Fruit fly (Drosophila melanogaster) whole organism, prepupa: ENCODE results near the gene Cdc6.

Experiments used
- Blimp-1 ChIP-seq: fragments of 200-800 bp; sonication (Bioruptor generic); optimal IDR thresholded peaks from 3 replicates; lab custom pipeline; 2017; ENCODE audit warnings: missing biosample characterization, missing genetic modification characterization, mild to moderate bottlenecking, moderate library complexity, missing genetic modification reagents
- CG10631 ChIP-seq: fragments of 200-800 bp; sonication (Bioruptor generic); optimal IDR thresholded peaks from 2 replicates; lab custom pipeline; 2016; ENCODE audit warnings: missing biosample characterization, missing genetic modification characterization
- CG10669 ChIP-seq: fragments of 200-800 bp; sonication (Bioruptor generic); optimal IDR thresholded peaks from 3 replicates; lab custom pipeline; 2018; ENCODE audit warnings: missing biosample characterization, mild to moderate bottlenecking, missing genetic modification characterization, moderate library complexity
- CG11762 ChIP-seq: fragments of 200-800 bp; sonication (Bioruptor generic); optimal IDR thresholded peaks from 3 replicates; lab custom pipeline; 2016; ENCODE audit warnings: missing biosample characterization, missing genetic modification characterization; ENCODE audit not compliant: insufficient read depth
- CG11902 ChIP-seq: fragments of 200-800 bp; sonication (Bioruptor generic); optimal IDR thresholded peaks from 3 replicates; lab custom pipeline; 2016; ENCODE audit warnings: missing biosample characterization, missing genetic modification characterization
- CG15336 ChIP-seq: fragments of 200-800 bp; sonication (Bioruptor generic); IDR thresholded peaks from 2 replicates; pipeline ENCODE4 v1.3.6; 2022; ENCODE audit warnings: missing biosample characterization, missing genetic modification characterization
- CG1621 ChIP-seq: fragments of 200-800 bp; sonication (Bioruptor generic); optimal IDR thresholded peaks from 3 replicates; lab custom pipeline; 2018; ENCODE audit warnings: missing biosample characterization, mild to moderate bottlenecking, missing genetic modification characterization
- CG16779 ChIP-seq: fragments of 200-800 bp; sonication (Bioruptor generic); optimal IDR thresholded peaks from 3 replicates; lab custom pipeline; 2017; ENCODE audit warnings: missing biosample characterization, mild to moderate bottlenecking, missing genetic modification characterization
- CG31627 ChIP-seq: fragments of 200-800 bp; sonication (Bioruptor generic); optimal IDR thresholded peaks from 3 replicates; lab custom pipeline; 2016; ENCODE audit warnings: missing biosample characterization, missing genetic modification characterization
- CG32006 ChIP-seq: fragments of 200-800 bp; sonication (Bioruptor generic); optimal IDR thresholded peaks from 3 replicates; lab custom pipeline; 2017; ENCODE audit warnings: missing biosample characterization, mild to moderate bottlenecking, missing genetic modification characterization
- CG34406 ChIP-seq: fragments of 200-800 bp; sonication (Bioruptor generic); optimal IDR thresholded peaks from 3 replicates; lab custom pipeline; 2016; ENCODE audit warnings: missing biosample characterization, missing genetic modification characterization
- CG3919 ChIP-seq: fragments of 200-800 bp; sonication (Bioruptor generic); optimal IDR thresholded peaks from 3 replicates; lab custom pipeline; 2016; ENCODE audit warnings: missing biosample characterization, missing genetic modification characterization
- CG4318 ChIP-seq: fragments of 200-800 bp; sonication (Bioruptor generic); optimal IDR thresholded peaks from 3 replicates; lab custom pipeline; 2017; ENCODE audit warnings: missing biosample characterization, mild to moderate bottlenecking, missing genetic modification characterization
- CG6792 ChIP-seq: fragments of 200-800 bp; sonication (Bioruptor generic); optimal IDR thresholded peaks from 3 replicates; lab custom pipeline; 2016; ENCODE audit warnings: missing biosample characterization, missing genetic modification characterization
- CG6808 ChIP-seq: fragments of 200-800 bp; sonication (Bioruptor generic); optimal IDR thresholded peaks from 3 replicates; lab custom pipeline; 2017; ENCODE audit warnings: missing biosample characterization, missing genetic modification characterization, mild to moderate bottlenecking, moderate library complexity, missing genetic modification reagents
- CG7368 ChIP-seq: fragments of 200-800 bp; sonication (Bioruptor generic); optimal IDR thresholded peaks from 3 replicates; lab custom pipeline; 2016; ENCODE audit warnings: missing biosample characterization, missing genetic modification characterization
- CG8119 ChIP-seq: fragments of 200-800 bp; sonication (Bioruptor generic); IDR thresholded peaks from 3 replicates; pipeline ENCODE4 v1.3.6; 2022; ENCODE audit warnings: missing biosample characterization, missing genetic modification characterization
- CG8319 ChIP-seq: fragments of 200-800 bp; sonication (Bioruptor generic); optimal IDR thresholded peaks from 3 replicates; lab custom pipeline; 2016; ENCODE audit warnings: missing biosample characterization, missing genetic modification characterization
- CG8632 ChIP-seq: fragments of 200-800 bp; sonication (Bioruptor generic); optimal IDR thresholded peaks from 3 replicates; lab custom pipeline; 2016; ENCODE audit warnings: missing biosample characterization, missing genetic modification characterization
- Eip78C ChIP-seq: fragments of 200-800 bp; sonication (Bioruptor generic); peaks from one replicate; lab custom pipeline; 2016; ENCODE audit warnings: missing biosample characterization, missing genetic modification characterization
- Eip93F ChIP-seq: fragments of 200-800 bp; sonication (Bioruptor generic); optimal IDR thresholded peaks from 2 replicates; lab custom pipeline; 2016; ENCODE audit warnings: missing biosample characterization, mild to moderate bottlenecking, missing genetic modification characterization
- Ets21C ChIP-seq: fragments of 200-800 bp; sonication (Bioruptor generic); optimal IDR thresholded peaks from 3 replicates; lab custom pipeline; 2016; ENCODE audit warnings: missing biosample characterization, missing genetic modification characterization
- Ets96B ChIP-seq: fragments of 200-800 bp; optimal IDR thresholded peaks from 2 replicates; lab custom pipeline; 2019; ENCODE audit warnings: missing biosample characterization, mild to moderate bottlenecking, missing genetic modification characterization, moderate library complexity
- Gug ChIP-seq: fragments of 200-800 bp; sonication (Bioruptor generic); IDR thresholded peaks from 2 replicates; pipeline ENCODE4 v1.3.6; 2022; ENCODE audit warnings: missing biosample characterization, missing genetic modification characterization
- Hr38 ChIP-seq: sonication (Bioruptor generic); optimal IDR thresholded peaks from 2 replicates; lab custom pipeline; 2016; ENCODE audit warnings: missing biosample characterization, missing genetic modification characterization
- Hr39 ChIP-seq: fragments of 200-800 bp; sonication (Bioruptor generic); optimal IDR thresholded peaks from 2 replicates; lab custom pipeline; 2016; ENCODE audit warnings: missing biosample characterization, missing genetic modification characterization
- Hr4 ChIP-seq: fragments of 200-800 bp; sonication (Bioruptor generic); optimal IDR thresholded peaks from 3 replicates; lab custom pipeline; 2016; ENCODE audit warnings: missing biosample characterization, missing genetic modification characterization
- Lpt ChIP-seq: fragments of 200-800 bp; sonication (Bioruptor generic); optimal IDR thresholded peaks from 3 replicates; lab custom pipeline; 2016; ENCODE audit warnings: missing biosample characterization, missing genetic modification characterization
- OdsH ChIP-seq: fragments of 200-800 bp; sonication (Bioruptor generic); optimal IDR thresholded peaks from 3 replicates; lab custom pipeline; 2016; ENCODE audit warnings: missing biosample characterization, missing genetic modification characterization
- Smox ChIP-seq: fragments of 200-800 bp; sonication (Bioruptor generic); optimal IDR thresholded peaks from 3 replicates; lab custom pipeline; 2016; ENCODE audit warnings: missing biosample characterization, missing genetic modification characterization
- Sox102F ChIP-seq: fragments of 200-800 bp; sonication (Bioruptor generic); optimal IDR thresholded peaks from 2 replicates; lab custom pipeline; 2016; ENCODE audit warnings: missing biosample characterization, mild to moderate bottlenecking, missing genetic modification characterization
- Sox14 ChIP-seq: fragments of 200-800 bp; sonication (Bioruptor generic); optimal IDR thresholded peaks from 3 replicates; lab custom pipeline; 2016; ENCODE audit warnings: missing biosample characterization, missing genetic modification characterization
- Sox15 ChIP-seq: fragments of 200-800 bp; sonication (Bioruptor generic); optimal IDR thresholded peaks from 3 replicates; lab custom pipeline; 2016; ENCODE audit warnings: missing biosample characterization, missing genetic modification characterization
- achi ChIP-seq: fragments of 200-800 bp; sonication (Bioruptor generic); optimal IDR thresholded peaks from 3 replicates; lab custom pipeline; 2016; ENCODE audit warnings: missing biosample characterization, missing genetic modification characterization
- acj6 ChIP-seq: fragments of 200-800 bp; sonication (Bioruptor generic); optimal IDR thresholded peaks from 3 replicates; lab custom pipeline; 2016; ENCODE audit warnings: missing biosample characterization, missing genetic modification characterization
- cyc ChIP-seq: fragments of 200-800 bp; sonication (Bioruptor generic); optimal IDR thresholded peaks from 3 replicates; lab custom pipeline; 2016; ENCODE audit warnings: missing biosample characterization, missing genetic modification characterization
- dac ChIP-seq: fragments of 200-800 bp; sonication (Bioruptor generic); optimal IDR thresholded peaks from 2 replicates; lab custom pipeline; 2017; ENCODE audit warnings: missing biosample characterization, mild to moderate bottlenecking, missing genetic modification characterization
- dsx ChIP-seq: fragments of 200-800 bp; optimal IDR thresholded peaks from 3 replicates; lab custom pipeline; 2019; ENCODE audit warnings: missing biosample characterization, mild to moderate bottlenecking, missing genetic modification characterization, moderate library complexity; ENCODE audit not compliant: poor library complexity, severe bottlenecking
- eg ChIP-seq: fragments of 200-800 bp; sonication (Bioruptor generic); IDR thresholded peaks from 3 replicates; pipeline ENCODE4 v1.3.6; 2022; ENCODE audit warnings: missing biosample characterization, missing genetic modification characterization
- esn ChIP-seq: fragments of 200-800 bp; sonication (Bioruptor generic); optimal IDR thresholded peaks from 2 replicates; lab custom pipeline; 2016; ENCODE audit warnings: missing biosample characterization, mild to moderate bottlenecking, missing genetic modification characterization, moderate library complexity
- fd59A ChIP-seq: fragments of 200-800 bp; sonication (Bioruptor generic); optimal IDR thresholded peaks from 2 replicates; lab custom pipeline; 2017; ENCODE audit warnings: missing biosample characterization, mild to moderate bottlenecking, missing genetic modification characterization, missing genetic modification reagents
- fd85E ChIP-seq: fragments of 200-800 bp; sonication (Bioruptor generic); optimal IDR thresholded peaks from 3 replicates; lab custom pipeline; 2016; ENCODE audit warnings: missing biosample characterization, missing genetic modification characterization
- fkh ChIP-seq: fragments of 200-800 bp; sonication (Bioruptor generic); optimal IDR thresholded peaks from 3 replicates; lab custom pipeline; 2017; ENCODE audit warnings: missing biosample characterization, mild to moderate bottlenecking, missing genetic modification characterization, moderate library complexity
- lz ChIP-seq: fragments of 200-800 bp; sonication (Bioruptor generic); optimal IDR thresholded peaks from 3 replicates; lab custom pipeline; 2016; ENCODE audit warnings: missing biosample characterization, missing genetic modification characterization
- pdm3 ChIP-seq: fragments of 200-800 bp; sonication (Bioruptor generic); optimal IDR thresholded peaks from 3 replicates; lab custom pipeline; 2016; ENCODE audit warnings: missing biosample characterization, missing genetic modification characterization
- spab ChIP-seq: fragments of 200-800 bp; sonication (Bioruptor generic); optimal IDR thresholded peaks from 2 replicates; lab custom pipeline; 2017; ENCODE audit warnings: missing biosample characterization, mild to moderate bottlenecking, missing genetic modification characterization, missing genetic modification reagents
- ss ChIP-seq, 2 experiments: fragments of 200-800 bp; sonication (Bioruptor generic); optimal IDR thresholded peaks; 2 replicates in 1 of 2; 3 replicates in 1 of 2; lab custom pipeline; 2017 to 2018; ENCODE audit warnings: mild to moderate bottlenecking in 2 of 2, missing biosample characterization in 2 of 2, missing genetic modification characterization in 2 of 2, moderate library complexity in 1 of 2
- svp ChIP-seq: fragments of 200-800 bp; sonication (Bioruptor generic); peaks from one replicate; lab custom pipeline; 2016; ENCODE audit warnings: missing biosample characterization, missing genetic modification characterization
- topi ChIP-seq: fragments of 200-800 bp; sonication (Bioruptor generic); optimal IDR thresholded peaks from 3 replicates; lab custom pipeline; 2016; ENCODE audit warnings: missing biosample characterization, missing genetic modification characterization

Cdc6 gene

dm6 chr3L:8607449-8607848, 26.4 kb downstream of the Cdc6 start (continued):
- peak; percentile 44 for TF ChIP-seq CG32006 (GFP tag; lab: Kevin White, UChicago)

DNA sequence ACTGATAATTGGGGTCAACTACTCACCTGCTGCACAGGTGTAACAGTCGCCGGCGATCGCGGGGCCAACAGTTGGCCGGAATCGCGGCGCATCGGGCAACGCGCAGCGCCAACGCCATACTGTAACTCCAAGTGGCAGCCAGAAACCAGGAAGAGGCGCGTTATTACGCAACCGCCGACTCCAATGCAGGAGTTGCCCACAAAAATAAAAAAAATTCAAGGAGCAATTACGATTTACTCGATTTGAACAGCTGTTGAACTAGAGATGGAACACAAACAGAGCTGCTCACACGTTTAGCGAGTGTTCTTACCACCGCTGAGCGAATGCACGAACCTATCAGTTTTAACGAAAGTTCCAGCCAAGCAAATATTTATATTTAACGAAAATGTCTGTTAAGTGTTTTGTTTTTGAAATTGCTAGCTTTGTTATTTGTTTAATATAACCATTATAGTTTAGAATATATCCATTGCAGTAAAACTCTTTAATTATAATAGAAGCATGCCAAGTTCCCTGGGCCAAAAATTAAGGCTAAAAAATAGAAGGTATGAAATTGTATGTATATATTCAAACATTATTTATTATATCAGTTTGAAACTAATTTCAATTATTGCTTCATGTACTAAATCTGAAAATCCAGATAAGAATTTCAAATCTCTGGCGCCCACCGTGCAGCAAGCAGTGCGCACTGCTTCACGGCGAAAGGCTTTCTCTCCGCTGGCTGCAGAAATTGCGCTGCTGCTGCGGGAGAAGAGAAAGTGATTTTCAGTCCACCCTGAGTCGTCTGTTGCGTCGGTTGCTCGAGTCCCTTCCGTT, 29.8 kb downstream of the Cdc6 start, which contains the start of the genes CG5989 and CG6282:
Gene CG5989, minus strand, starts transcription at position 270 of the 813 bp plus-strand sequence.
Gene CG6282, plus strand, starts transcription at position 778 of the 813 bp plus-strand sequence.
- TF ChIP-seq lz (GFP tag; lab: Kevin White, UChicago) (peak; percentile 8), CG8119 (GFP tag; lab: Robert Waterston, UW) (peak; percentile 54), fkh (GFP tag; lab: Kevin White, UChicago) (peak; percentile 72), svp (GFP tag; lab: Kevin White, UChicago) (peak; percentile 78), Lpt (GFP tag; lab: Kevin White, UChicago) (no peak), CG8319 (GFP tag; lab: Kevin White, UChicago) (no peak), Hr39 (GFP tag; lab: Kevin White, UChicago) (no peak), dac (peak; percentile 41), OdsH (GFP tag; lab: Kevin White, UChicago) (peak; percentile 7), Eip93F (GFP tag; lab: Kevin White, UChicago) (no peak), CG10669 (GFP tag; lab: Kevin White, UChicago) (no peak), CG34406 (GFP tag; lab: Kevin White, UChicago) (no peak), CG7368 (GFP tag; lab: Kevin White, UChicago) (no peak), Ets21C (GFP tag; lab: Kevin White, UChicago) (no peak), CG11902 (GFP tag; lab: Kevin White, UChicago) (no peak), Hr4 (GFP tag; lab: Kevin White, UChicago) (peak; percentile 64), CG31627 (GFP tag; lab: Kevin White, UChicago) (no peak), ss (GFP tag; optimal IDR thresholded peaks at IDR 0.05; lab: Kevin White, UChicago) (no peak), CG6808 (GFP tag; lab: Kevin White, UChicago) (no peak), CG3919 (no peak), Sox15 (GFP tag; lab: Kevin White, UChicago) (no peak), fd85E (GFP tag; lab: Kevin White, UChicago) (no peak), pdm3 (GFP tag; lab: Kevin White, UChicago) (peak; percentile 25), Blimp-1 (peak; percentile 19), CG10631 (GFP tag; lab: Kevin White, UChicago) (no peak), CG15336 (GFP tag; lab: Robert Waterston, UW) (peak; percentile 65), Gug (GFP tag; lab: Robert Waterston, UW) (0 out of 2 replicates have a peak, but pooled peaks have one; percentile 15), spab (GFP tag; lab: Kevin White, UChicago) (no peak), fd59A (GFP tag; lab: Kevin White, UChicago) (no peak), Hr38 (GFP tag; lab: Kevin White, UChicago) (no peak), dsx (GFP tag; lab: Kevin White, UChicago) (no peak), CG4318 (no peak), achi (GFP tag; lab: Kevin White, UChicago) (no peak), cyc (GFP tag; lab: Kevin White, UChicago) (no peak), CG16779 (tag; lab: Kevin White, UChicago) (no peak), Sox14 (GFP tag; lab: Kevin White, UChicago) (no peak), CG6792 (GFP tag; lab: Kevin White, UChicago) (no peak), CG32006 (GFP tag; lab: Kevin White, UChicago) (peak; percentile 62), Eip78C (GFP tag; lab: Kevin White, UChicago) (peak; percentile 66), CG8632 (GFP tag; lab: Kevin White, UChicago) (no peak), Smox (peak; percentile 7), esn (peak; percentile 45), Ets96B (tag; lab: Kevin White, UChicago) (no peak), acj6 (GFP tag; lab: Kevin White, UChicago) (peak; percentile 6), CG11762 (no peak), eg (no peak), CG1621 (tag; lab: Kevin White, UChicago) (no peak), topi (GFP tag; lab: Kevin White, UChicago) (no peak), Sox102F (GFP tag; lab: Kevin White, UChicago) (peak; percentile 6)
